Worm (Caenorhabditis elegans) whole organism, L2 larva: ENCODE data around the gene nstp-8.

Experiments
- F13H6.1 ChIP-seq: sonication (generic microtip); optimal IDR thresholded peaks from 2 replicates; lab custom pipeline; 2016; ENCODE audit warnings: missing genetic modification characterization, missing compliant biosample characterization
- ama-1 ChIP-seq: fragments of 150-350 bp; optimal IDR thresholded peaks from 2 replicates; lab custom pipeline; 2018; ENCODE audit warnings: inconsistent platforms
- elt-3 ChIP-seq: sonication (generic microtip); optimal IDR thresholded peaks from 2 replicates; lab custom pipeline; 2017; ENCODE audit warnings: missing biosample characterization, missing genetic modification characterization
- mdl-1 ChIP-seq, 2 experiments: fragments of 150-350 bp in 1 of 2; sonication (generic microtip) in 1 of 2; optimal IDR thresholded peaks; 2 replicates each; lab custom pipeline; 2017; ENCODE audit warnings: missing biosample characterization in 2 of 2, missing genetic modification characterization in 2 of 2
- nhr-23 ChIP-seq: fragments of 150-350 bp; optimal IDR thresholded peaks from 2 replicates; lab custom pipeline; 2014; ENCODE audit warnings: missing biosample characterization, missing genetic modification reagents, missing genetic modification characterization

DNA sequence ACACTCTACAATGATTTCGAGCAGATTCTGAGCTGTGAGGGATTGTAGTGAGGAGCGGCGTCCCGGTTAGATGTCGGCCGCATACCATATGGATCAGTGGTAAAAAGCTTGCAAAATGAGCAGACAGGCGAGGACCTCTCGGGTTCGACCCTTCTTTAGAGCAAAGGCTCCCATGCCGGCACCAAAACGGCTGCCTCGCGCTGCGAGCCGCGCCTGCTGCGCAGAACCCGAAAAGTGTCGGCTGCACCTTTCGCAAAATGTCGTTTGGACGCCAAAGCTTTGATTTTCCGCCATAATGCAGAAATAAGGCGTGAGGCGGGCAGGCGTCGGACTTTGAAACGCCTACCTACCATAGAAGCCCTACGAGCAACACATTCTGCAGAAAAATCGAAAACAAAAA lies 25.1 kb upstream of the nstp-8 start:
- TF ChIP-seq F13H6.1 (tag; lab: Kevin White, UChicago) (no peak), nhr-23 (tag; lab: Kevin White, UChicago) (no peak), elt-3 (tag; lab: Kevin White, UChicago) (no peak), mdl-1 (tag; optimal IDR thresholded peaks at IDR 0.05; lab: Kevin White, UChicago) (no peak), ama-1 (lab: Kevin White, UChicago) (no peak)
